Worm (Caenorhabditis elegans): ENCODE data around the gene ZC155.4.
A peak's percentile ranks its signal among the peaks of the same experiment; 100 is the strongest.

DNA sequence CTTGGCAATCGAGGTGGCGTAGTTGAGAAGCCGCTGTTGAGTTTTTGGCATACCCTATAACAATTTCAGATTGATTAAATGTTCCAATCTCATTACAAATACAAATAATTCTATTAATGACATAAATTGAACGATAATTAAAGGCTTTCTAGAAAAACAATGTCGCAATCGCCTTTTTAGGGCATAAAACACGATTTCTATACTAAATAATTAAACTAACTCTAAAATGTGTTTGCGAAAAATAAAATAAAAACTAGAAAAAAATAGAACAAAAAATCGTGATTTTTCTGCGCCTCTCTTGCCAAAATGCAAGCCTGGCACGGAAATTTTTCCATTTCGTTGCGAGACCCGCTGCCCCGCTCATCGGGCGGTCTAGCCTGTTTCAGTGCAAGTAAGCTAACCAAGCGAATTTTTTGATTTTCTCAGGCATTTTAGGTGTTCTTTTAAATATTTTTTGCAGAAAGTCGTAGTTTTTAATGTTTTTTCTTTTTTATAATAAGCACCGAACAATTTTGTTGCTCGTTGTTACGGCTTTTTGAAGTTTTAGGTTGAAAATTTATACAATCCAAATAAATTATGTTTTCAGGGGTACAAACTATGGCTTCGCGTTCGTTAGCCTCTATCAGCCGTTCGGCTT lies 12.7 kb upstream of the ZC155.4 start, which contains the start of the genes C34E10.12, C34E10.10 and atp-2:
- no peak for TF ChIP-seq egl-27 (tag; optimal IDR thresholded peaks at IDR 0.05)
- no peak for TF ChIP-seq ceh-82 (tag; optimal IDR thresholded peaks at IDR 0.05)
- TF ChIP-seq snpc-4 (tag; optimal IDR thresholded peaks at IDR 0.05), result no peak
- TF ChIP-seq ama-1 (optimal IDR thresholded peaks at IDR 0.05), result peak; percentile 88
